Fruit fly (Drosophila melanogaster): ENCODE measurements around the gene cass.
A peak's percentile ranks its signal among the peaks of the same experiment; 100 is the strongest.

Gene cass

DNA sequence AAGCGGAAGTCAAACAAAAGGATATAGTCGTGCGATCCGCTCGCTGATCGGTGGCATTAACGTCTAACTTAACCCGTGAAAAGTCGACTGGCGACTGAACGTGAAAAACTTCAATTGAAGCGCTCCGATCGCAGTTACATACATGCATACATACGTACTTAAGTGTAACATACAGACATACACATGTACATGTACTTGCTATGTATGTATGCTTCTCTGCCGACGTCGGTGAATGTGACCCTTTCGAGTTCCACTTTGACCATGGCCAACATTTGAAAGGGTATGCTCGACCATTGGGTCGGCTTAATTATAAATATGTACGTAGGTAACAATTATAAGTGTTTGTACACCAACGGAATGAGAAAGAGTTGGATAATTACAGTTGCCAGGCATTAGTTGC lies 19.4 kb upstream of the cass start, which contains the start of gene qua:
TSS of gene qua (minus strand) at position 101 of the 400 bp plus-strand sequence.
- no peak for TF ChIP-seq CG1620 (GFP tag; optimal IDR thresholded peaks at IDR 0.05)
- no peak for TF ChIP-seq cic (GFP tag; optimal IDR thresholded peaks at IDR 0.05)
- no peak for TF ChIP-seq CG7045 (GFP tag; optimal IDR thresholded peaks at IDR 0.05)
- TF ChIP-seq CG14711 (tag; optimal IDR thresholded peaks at IDR 0.05) = no peak
- no peak for TF ChIP-seq Crg-1 (GFP tag; optimal IDR thresholded peaks at IDR 0.05)
- no peak for TF ChIP-seq CG7101 (tag; optimal IDR thresholded peaks at IDR 0.05)
- no peak for TF ChIP-seq CG12768 (GFP tag; optimal IDR thresholded peaks at IDR 0.05)
- TF ChIP-seq CG5204 (GFP tag; optimal IDR thresholded peaks at IDR 0.05) = no peak
- no peak for TF ChIP-seq kay (GFP tag; ENCODE audit: borderline replicate concordance)
- no peak for TF ChIP-seq Clk (GFP tag; optimal IDR thresholded peaks at IDR 0.05)
- no peak for TF ChIP-seq cnc (optimal IDR thresholded peaks at IDR 0.05)
- no peak for TF ChIP-seq bab1 (GFP tag; optimal IDR thresholded peaks at IDR 0.05)
- no peak for TF ChIP-seq ovo (GFP tag; optimal IDR thresholded peaks at IDR 0.05)
- TF ChIP-seq Hr96 (GFP tag; optimal IDR thresholded peaks at IDR 0.05) = no peak
- TF ChIP-seq pad (GFP tag; optimal IDR thresholded peaks at IDR 0.05) = no peak
- no peak for TF ChIP-seq CG33017 (tag; optimal IDR thresholded peaks at IDR 0.05)
- no peak for TF ChIP-seq Mnt (GFP tag; optimal IDR thresholded peaks at IDR 0.05)
- TF ChIP-seq CG11617 (GFP tag; optimal IDR thresholded peaks at IDR 0.05) = no peak

DNA sequence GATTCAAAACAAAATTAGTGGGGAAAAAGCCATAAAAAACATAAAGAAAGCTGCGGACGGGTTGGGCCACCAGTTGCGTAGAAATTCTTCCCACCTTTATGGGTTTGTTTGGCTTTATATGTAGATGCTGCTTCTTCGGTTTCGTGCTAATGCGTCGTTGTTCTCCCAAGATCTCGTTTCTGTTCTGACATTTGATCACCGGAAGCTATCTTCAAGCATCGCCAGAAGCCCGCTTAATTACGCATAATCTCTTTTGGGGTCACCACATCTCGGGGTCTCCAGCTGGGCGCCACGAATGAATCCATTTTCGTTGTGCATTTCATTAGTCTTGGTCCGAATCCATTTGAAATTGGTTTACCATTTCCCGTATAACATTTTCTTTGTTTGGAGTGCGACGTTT lies 18.1 kb upstream of the cass start:
- TF ChIP-seq CG1620 (GFP tag; optimal IDR thresholded peaks at IDR 0.05) (no peak), CG12768 (GFP tag; optimal IDR thresholded peaks at IDR 0.05) (no peak), tj (GFP tag; optimal IDR thresholded peaks at IDR 0.05) (no peak), CG33017 (tag; optimal IDR thresholded peaks at IDR 0.05) (no peak), Hr96 (GFP tag; optimal IDR thresholded peaks at IDR 0.05) (no peak), Crg-1 (GFP tag; optimal IDR thresholded peaks at IDR 0.05) (no peak), bab1 (GFP tag; optimal IDR thresholded peaks at IDR 0.05) (no peak), CG11617 (GFP tag; optimal IDR thresholded peaks at IDR 0.05) (no peak), CG5204 (GFP tag; optimal IDR thresholded peaks at IDR 0.05) (no peak), ovo (GFP tag; optimal IDR thresholded peaks at IDR 0.05) (no peak), CG14711 (tag; optimal IDR thresholded peaks at IDR 0.05) (no peak), cnc (optimal IDR thresholded peaks at IDR 0.05) (no peak), cic (GFP tag; optimal IDR thresholded peaks at IDR 0.05) (no peak), Mnt (GFP tag; optimal IDR thresholded peaks at IDR 0.05) (no peak), CG7101 (tag; optimal IDR thresholded peaks at IDR 0.05) (no peak), Clk (GFP tag; optimal IDR thresholded peaks at IDR 0.05) (no peak), CG7045 (GFP tag; optimal IDR thresholded peaks at IDR 0.05) (no peak)

DNA sequence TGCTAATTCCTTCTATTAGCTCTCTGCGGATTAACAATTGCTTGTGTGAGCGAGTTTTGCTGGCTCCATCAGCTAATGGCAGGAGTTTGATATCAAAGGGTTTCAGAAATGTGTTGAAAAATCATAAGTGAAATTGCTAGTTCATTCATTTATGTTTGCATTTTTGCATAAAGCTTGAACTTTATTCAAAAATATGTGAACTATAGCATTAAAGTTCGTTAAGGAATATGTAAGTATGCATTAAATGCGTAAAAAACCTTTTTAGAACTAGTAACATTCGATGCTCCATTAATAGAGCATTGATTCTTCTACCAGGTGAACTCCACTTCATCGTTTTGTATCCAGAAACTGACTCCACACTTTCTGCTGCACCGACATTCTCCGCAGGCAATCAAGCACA lies 15.0 kb upstream of the cass start:
- no peak for TF ChIP-seq CG5204 (GFP tag; optimal IDR thresholded peaks at IDR 0.05)
- TF ChIP-seq kay (GFP tag; ENCODE audit: borderline replicate concordance) = no peak
- TF ChIP-seq tj (GFP tag; optimal IDR thresholded peaks at IDR 0.05) = no peak
- TF ChIP-seq CG12768 (GFP tag; optimal IDR thresholded peaks at IDR 0.05) = no peak
- no peak for TF ChIP-seq CG1620 (GFP tag; optimal IDR thresholded peaks at IDR 0.05)
- no peak for TF ChIP-seq CG33017 (tag; optimal IDR thresholded peaks at IDR 0.05)

DNA sequence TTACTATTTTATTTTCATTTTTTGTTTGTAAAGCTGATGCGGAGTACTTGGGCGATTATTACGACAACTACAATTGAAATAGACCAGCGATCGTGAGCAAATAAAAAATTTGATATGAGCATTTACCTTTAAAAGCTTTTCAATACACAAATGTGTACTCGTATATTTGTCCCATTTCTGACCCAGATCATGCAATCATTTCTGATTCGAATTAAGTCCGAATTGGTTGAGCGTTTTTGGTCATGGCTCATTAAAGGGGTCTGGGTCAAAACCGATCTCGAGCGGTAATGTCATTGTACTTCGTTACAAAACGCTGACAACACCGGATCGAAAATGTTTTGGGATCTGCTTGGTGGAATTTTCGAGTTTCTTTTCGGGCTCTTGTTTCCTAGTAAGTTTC lies 8.6 kb upstream of the cass start, which contains the start of gene CG43220:
TSS of gene CG43220 (plus strand) at position 301 of the 400 bp plus-strand sequence.
- TF ChIP-seq Clk (GFP tag; optimal IDR thresholded peaks at IDR 0.05) (no peak), CG7101 (tag; optimal IDR thresholded peaks at IDR 0.05) (no peak), CG11617 (GFP tag; optimal IDR thresholded peaks at IDR 0.05) (no peak), CG5204 (GFP tag; optimal IDR thresholded peaks at IDR 0.05) (no peak), toe (GFP tag; optimal IDR thresholded peaks at IDR 0.05) (no peak), cic (GFP tag; optimal IDR thresholded peaks at IDR 0.05) (no peak), ovo (GFP tag; optimal IDR thresholded peaks at IDR 0.05) (no peak), cnc (optimal IDR thresholded peaks at IDR 0.05) (no peak), CG7045 (GFP tag; optimal IDR thresholded peaks at IDR 0.05) (no peak), CG33017 (tag; optimal IDR thresholded peaks at IDR 0.05) (no peak), bab1 (GFP tag; optimal IDR thresholded peaks at IDR 0.05) (no peak), Mnt (GFP tag; optimal IDR thresholded peaks at IDR 0.05) (no peak), CG12768 (GFP tag; optimal IDR thresholded peaks at IDR 0.05) (no peak), Hr96 (GFP tag; optimal IDR thresholded peaks at IDR 0.05) (no peak)

DNA sequence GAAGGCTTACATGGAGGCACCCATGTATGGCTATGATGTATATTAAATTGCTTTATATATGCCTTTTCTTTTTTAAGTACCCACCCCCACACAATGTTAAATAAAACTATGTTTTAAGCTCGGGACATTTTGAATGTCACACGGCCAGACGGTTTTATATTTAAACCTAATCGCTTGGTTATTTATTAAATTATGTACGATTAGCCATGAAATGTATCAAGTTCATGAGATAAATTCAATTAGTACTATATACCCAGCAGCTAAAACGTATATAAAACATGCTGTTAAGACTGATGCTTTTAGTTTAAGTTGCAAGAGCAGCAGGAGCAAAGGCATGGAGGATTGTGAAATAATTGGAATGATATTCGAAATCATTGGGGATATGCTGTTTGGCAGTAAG lies 7.8 kb upstream of the cass start, which contains the start of the genes CG43221 and CG43645:
TSS of gene CG43221 (plus strand) at position 301 of the 400 bp plus-strand sequence.
TSS of gene CG43645 (plus strand) at position 301 of the 400 bp plus-strand sequence.
- TF ChIP-seq CG5204 (GFP tag; optimal IDR thresholded peaks at IDR 0.05) (no peak), cic (GFP tag; optimal IDR thresholded peaks at IDR 0.05) (no peak), kay (GFP tag; ENCODE audit: borderline replicate concordance) (no peak), tj (GFP tag; optimal IDR thresholded peaks at IDR 0.05) (no peak), ovo (GFP tag; optimal IDR thresholded peaks at IDR 0.05) (no peak), Hr96 (GFP tag; optimal IDR thresholded peaks at IDR 0.05) (no peak), CG11617 (GFP tag; optimal IDR thresholded peaks at IDR 0.05) (no peak), CG1620 (GFP tag; optimal IDR thresholded peaks at IDR 0.05) (no peak), CG12768 (GFP tag; optimal IDR thresholded peaks at IDR 0.05) (no peak), Crg-1 (GFP tag; optimal IDR thresholded peaks at IDR 0.05) (no peak), CG7045 (GFP tag; optimal IDR thresholded peaks at IDR 0.05) (no peak), CG33017 (tag; optimal IDR thresholded peaks at IDR 0.05) (no peak)

DNA sequence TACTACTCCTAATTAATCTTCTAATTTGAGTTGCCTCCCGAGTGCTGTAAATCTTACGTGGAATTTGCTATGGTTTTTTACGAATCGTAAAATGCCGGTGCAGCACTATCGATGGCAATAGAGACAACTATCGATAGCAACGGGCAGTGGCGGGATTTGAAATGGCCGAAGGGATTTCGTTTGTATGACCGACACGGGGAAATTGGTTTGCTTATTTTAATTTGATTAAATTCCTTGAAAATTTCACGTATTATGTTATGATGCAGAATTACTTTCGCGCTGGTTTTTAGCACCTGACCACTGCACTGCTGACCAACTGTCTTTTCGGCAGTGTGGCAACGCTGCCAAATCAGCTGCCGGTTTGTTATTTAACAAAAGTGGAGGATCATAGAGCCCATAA lies 6.5 kb upstream of the cass start, which contains the start of the genes GCS2beta and CG5131:
TSS of gene GCS2beta (minus strand) at position 134 of the 400 bp plus-strand sequence.
TSS of gene CG5131 (plus strand) at position 328 of the 400 bp plus-strand sequence.
- TF ChIP-seq kay (GFP tag; ENCODE audit: borderline replicate concordance) (peak; percentile 58), CG7045 (GFP tag; optimal IDR thresholded peaks at IDR 0.05) (peak; percentile 89), CG5204 (GFP tag; optimal IDR thresholded peaks at IDR 0.05) (peak; percentile 85), CG11617 (GFP tag; optimal IDR thresholded peaks at IDR 0.05) (peak; percentile 87), cic (GFP tag; optimal IDR thresholded peaks at IDR 0.05) (peak; percentile 15), CG1620 (GFP tag; optimal IDR thresholded peaks at IDR 0.05) (peak; percentile 92), Hr96 (GFP tag; optimal IDR thresholded peaks at IDR 0.05) (peak; percentile 92), toe (GFP tag; optimal IDR thresholded peaks at IDR 0.05) (peak; percentile 95), ovo (GFP tag; optimal IDR thresholded peaks at IDR 0.05) (peak; percentile 65), pad (GFP tag; optimal IDR thresholded peaks at IDR 0.05) (peak; percentile 71), bab1 (GFP tag; optimal IDR thresholded peaks at IDR 0.05) (peak; percentile 90), cnc (optimal IDR thresholded peaks at IDR 0.05) (no peak), tj (GFP tag; optimal IDR thresholded peaks at IDR 0.05) (peak; percentile 94), Clk (GFP tag; optimal IDR thresholded peaks at IDR 0.05) (peak; percentile 79), Crg-1 (GFP tag; optimal IDR thresholded peaks at IDR 0.05) (peak; percentile 94), CG7101 (tag; optimal IDR thresholded peaks at IDR 0.05) (peak; percentile 85), CG12768 (GFP tag; optimal IDR thresholded peaks at IDR 0.05) (peak; percentile 89), CG14711 (tag; optimal IDR thresholded peaks at IDR 0.05) (peak; percentile 83), CG33017 (tag; optimal IDR thresholded peaks at IDR 0.05) (peak; percentile 84), Mnt (GFP tag; optimal IDR thresholded peaks at IDR 0.05) (peak; percentile 80)
